Fruit fly (Drosophila melanogaster) whole organism, embryonic: ENCODE results near the gene Fer3.

Experiments used
- CG1024 ChIP-seq: fragments of 200-800 bp; sonication (Bioruptor generic); IDR thresholded peaks from 2 replicates; pipeline ENCODE4 v1.3.6; 2022; ENCODE audit warnings: missing biosample characterization, missing genetic modification characterization
- CG10321 ChIP-seq: fragments of 200-800 bp; sonication (Bioruptor generic); IDR thresholded peaks from 2 replicates; pipeline ENCODE4 v1.3.6; 2022; ENCODE audit warnings: missing biosample characterization, missing genetic modification characterization
- CG10366 ChIP-seq: fragments of 200-800 bp; sonication (Bioruptor generic); IDR thresholded peaks from 2 replicates; pipeline ENCODE4 v1.3.6; 2022; ENCODE audit warnings: missing biosample characterization, missing genetic modification characterization
- CG11504 ChIP-seq: fragments of 200-800 bp; sonication (Bioruptor generic); optimal IDR thresholded peaks from 3 replicates; lab custom pipeline; 2019; ENCODE audit warnings: missing biosample characterization, mild to moderate bottlenecking, missing genetic modification characterization, moderate library complexity
- CG11695 ChIP-seq: fragments of 200-800 bp; sonication (Bioruptor generic); IDR thresholded peaks from 3 replicates; pipeline ENCODE4 v1.3.6; 2022; ENCODE audit warnings: missing biosample characterization, missing genetic modification characterization
- CG12071 ChIP-seq: fragments of 200-800 bp; sonication (Bioruptor generic); optimal IDR thresholded peaks from 3 replicates; lab custom pipeline; 2018; ENCODE audit warnings: missing biosample characterization, mild to moderate bottlenecking, missing genetic modification characterization
- CG12219 ChIP-seq: fragments of 200-800 bp; sonication (Bioruptor generic); optimal IDR thresholded peaks from 3 replicates; lab custom pipeline; 2018; ENCODE audit warnings: missing biosample characterization, mild to moderate bottlenecking, missing genetic modification characterization
- CG12769 ChIP-seq: fragments of 200-800 bp; sonication (Bioruptor generic); optimal IDR thresholded peaks from 2 replicates; lab custom pipeline; 2019; ENCODE audit warnings: missing biosample characterization, mild to moderate bottlenecking, missing genetic modification characterization, moderate library complexity
- CG13775 ChIP-seq: fragments of 200-800 bp; sonication (Bioruptor generic); optimal IDR thresholded peaks from 3 replicates; lab custom pipeline; 2017; ENCODE audit warnings: missing biosample characterization, mild to moderate bottlenecking, missing genetic modification characterization
- CG15011 ChIP-seq: fragments of 200-800 bp; sonication (Bioruptor generic); optimal IDR thresholded peaks from 3 replicates; lab custom pipeline; 2018; ENCODE audit warnings: missing biosample characterization, mild to moderate bottlenecking, missing genetic modification characterization
- CG15601 ChIP-seq: fragments of 200-800 bp; sonication (Bioruptor generic); optimal IDR thresholded peaks from 3 replicates; lab custom pipeline; 2019; ENCODE audit warnings: missing biosample characterization, mild to moderate bottlenecking, missing genetic modification characterization, moderate library complexity
- CG15696 ChIP-seq: fragments of 200-800 bp; sonication (Bioruptor generic); optimal IDR thresholded peaks from 2 replicates; lab custom pipeline; 2019; ENCODE audit warnings: missing biosample characterization, mild to moderate bottlenecking, missing genetic modification characterization, moderate library complexity
- CG1603 ChIP-seq: fragments of 200-800 bp; sonication (Bioruptor generic); optimal IDR thresholded peaks from 2 replicates; lab custom pipeline; 2019; ENCODE audit warnings: missing biosample characterization, mild to moderate bottlenecking, missing genetic modification characterization, moderate library complexity
- CG17361 ChIP-seq: fragments of 200-800 bp; sonication (Bioruptor generic); IDR thresholded peaks from 3 replicates; pipeline ENCODE4 v1.3.6; 2022; ENCODE audit warnings: missing biosample characterization, missing genetic modification characterization
- CG18599 ChIP-seq: fragments of 200-800 bp; sonication (Bioruptor generic); optimal IDR thresholded peaks from 3 replicates; lab custom pipeline; 2017; ENCODE audit warnings: missing biosample characterization, missing genetic modification characterization, mild to moderate bottlenecking, moderate library complexity, missing genetic modification reagents
- CG31388 ChIP-seq: fragments of 200-800 bp; sonication (Bioruptor generic); optimal IDR thresholded peaks from 2 replicates; lab custom pipeline; 2016; ENCODE audit warnings: missing biosample characterization, missing genetic modification characterization
- CG34224 ChIP-seq: fragments of 200-800 bp; sonication (Bioruptor generic); IDR thresholded peaks from 3 replicates; pipeline ENCODE4 v1.3.6; 2022; ENCODE audit warnings: missing biosample characterization, missing genetic modification characterization; ENCODE audit not compliant: partially characterized antibody
- CG4360 ChIP-seq: fragments of 200-800 bp; sonication (Bioruptor generic); IDR thresholded peaks from 2 replicates; pipeline ENCODE4 v1.3.6; 2022; ENCODE audit warnings: missing biosample characterization, missing genetic modification characterization
- CG5180 ChIP-seq: fragments of 200-800 bp; sonication (Bioruptor generic); optimal IDR thresholded peaks from 3 replicates; lab custom pipeline; 2017; ENCODE audit warnings: missing biosample characterization, missing genetic modification characterization, mild to moderate bottlenecking, moderate library complexity, missing genetic modification reagents
- CG7556 ChIP-seq: fragments of 200-800 bp; sonication (Bioruptor generic); optimal IDR thresholded peaks from 2 replicates; lab custom pipeline; 2017; ENCODE audit warnings: missing biosample characterization, mild to moderate bottlenecking, missing genetic modification characterization
- CG7745 ChIP-seq: fragments of 200-800 bp; sonication (Bioruptor generic); optimal IDR thresholded peaks from 2 replicates; lab custom pipeline; 2018; ENCODE audit warnings: missing biosample characterization, mild to moderate bottlenecking, missing genetic modification characterization, moderate library complexity
- CG8765 ChIP-seq: fragments of 200-800 bp; sonication (Bioruptor generic); IDR thresholded peaks from 2 replicates; pipeline ENCODE4 v1.3.6; 2022; ENCODE audit warnings: missing biosample characterization, missing genetic modification characterization
- CG9727 ChIP-seq: fragments of 200-800 bp; sonication (Bioruptor generic); optimal IDR thresholded peaks from 3 replicates; lab custom pipeline; 2017; ENCODE audit warnings: missing biosample characterization, mild to moderate bottlenecking, missing genetic modification characterization
- Dip3 ChIP-seq: fragments of 200-800 bp; sonication (Bioruptor generic); optimal IDR thresholded peaks from 3 replicates; lab custom pipeline; 2016; ENCODE audit warnings: missing biosample characterization, missing genetic modification characterization
- E2f1 ChIP-seq: fragments of 200-800 bp; sonication (Bioruptor generic); IDR thresholded peaks from 2 replicates; pipeline ENCODE4 v1.3.6; 2022; ENCODE audit warnings: missing biosample characterization, missing genetic modification characterization
- Fer1 ChIP-seq: fragments of 200-800 bp; sonication (Bioruptor generic); optimal IDR thresholded peaks from 2 replicates; lab custom pipeline; 2017; ENCODE audit warnings: missing biosample characterization, mild to moderate bottlenecking, missing genetic modification characterization
- HmgZ ChIP-seq: fragments of 200-800 bp; sonication (Bioruptor generic); optimal IDR thresholded peaks from 2 replicates; lab custom pipeline; 2018; ENCODE audit warnings: missing biosample characterization, mild to moderate bottlenecking, missing genetic modification characterization
- Hmr ChIP-seq: fragments of 200-800 bp; sonication (Bioruptor generic); optimal IDR thresholded peaks from 3 replicates; lab custom pipeline; 2017; ENCODE audit warnings: mild to moderate bottlenecking, missing biosample characterization, missing genetic modification reagents, missing genetic modification characterization
- Mad ChIP-seq: fragments of 200-800 bp; sonication (Bioruptor generic); optimal IDR thresholded peaks from 2 replicates; lab custom pipeline; 2016; ENCODE audit warnings: missing biosample characterization, missing genetic modification characterization
- Meics ChIP-seq: fragments of 200-800 bp; sonication (Bioruptor generic); optimal IDR thresholded peaks from 2 replicates; lab custom pipeline; 2017; ENCODE audit warnings: missing biosample characterization, mild to moderate bottlenecking, missing genetic modification characterization
- Pdp1 ChIP-seq, 2 experiments: fragments of 200-800 bp; sonication (Bioruptor generic); optimal IDR thresholded peaks; 3 replicates each; lab custom pipeline; 2016; ENCODE audit warnings: missing biosample characterization in 2 of 2, missing genetic modification characterization in 2 of 2, mild to moderate bottlenecking in 1 of 2, moderate library complexity in 1 of 2
- Sox102F ChIP-seq: fragments of 200-800 bp; sonication (Bioruptor generic); optimal IDR thresholded peaks from 2 replicates; lab custom pipeline; 2018; ENCODE audit warnings: missing biosample characterization, mild to moderate bottlenecking, missing genetic modification characterization, moderate library complexity
- Ssrp ChIP-seq: fragments of 200-800 bp; sonication (Bioruptor generic); optimal IDR thresholded peaks from 2 replicates; lab custom pipeline; 2018; ENCODE audit warnings: missing biosample characterization, mild to moderate bottlenecking, missing genetic modification characterization, moderate library complexity
- Taf1 ChIP-seq: fragments of 200-800 bp; sonication (Bioruptor generic); IDR thresholded peaks from 2 replicates; pipeline ENCODE4 v1.3.6; 2022; ENCODE audit warnings: missing biosample characterization, missing genetic modification characterization
- ab ChIP-seq: fragments of 200-800 bp; sonication (Bioruptor generic); optimal IDR thresholded peaks from 2 replicates; lab custom pipeline; 2016; ENCODE audit warnings: missing biosample characterization, missing genetic modification characterization
- ac ChIP-seq: fragments of 200-800 bp; sonication (Bioruptor generic); optimal IDR thresholded peaks from 3 replicates; lab custom pipeline; 2017; ENCODE audit warnings: missing biosample characterization, mild to moderate bottlenecking, missing genetic modification characterization
- bbx ChIP-seq: fragments of 200-800 bp; sonication (Bioruptor generic); IDR thresholded peaks from 2 replicates; pipeline ENCODE4 v1.3.6; 2022; ENCODE audit warnings: missing biosample characterization, missing genetic modification characterization; ENCODE audit not compliant: partially characterized antibody
- bigmax ChIP-seq: fragments of 200-800 bp; sonication (Bioruptor generic); optimal IDR thresholded peaks from 2 replicates; lab custom pipeline; 2018; ENCODE audit warnings: missing biosample characterization, mild to moderate bottlenecking, missing genetic modification characterization
- bowl ChIP-seq: fragments of 200-800 bp; sonication (Bioruptor generic); IDR thresholded peaks from 2 replicates; pipeline ENCODE4 v1.3.6; 2022; ENCODE audit warnings: missing biosample characterization, missing genetic modification characterization
- chn ChIP-seq: fragments of 200-800 bp; sonication (Bioruptor generic); optimal IDR thresholded peaks from 2 replicates; lab custom pipeline; 2016; ENCODE audit warnings: missing biosample characterization, missing genetic modification characterization
- dati ChIP-seq: fragments of 200-800 bp; sonication (Bioruptor generic); IDR thresholded peaks from 2 replicates; pipeline ENCODE4 v1.3.6; 2022; ENCODE audit warnings: missing biosample characterization, missing genetic modification characterization
- dysf ChIP-seq: fragments of 200-800 bp; sonication (Bioruptor generic); IDR thresholded peaks from 3 replicates; pipeline ENCODE4 v1.3.6; 2022; ENCODE audit warnings: missing biosample characterization, missing genetic modification characterization
- hkb ChIP-seq, 2 experiments: fragments of 200-800 bp in 1 of 2; fragments of >200 bp in 1 of 2; sonication (Bioruptor generic) in 1 of 2; IDR thresholded peaks in 1 of 2; optimal IDR thresholded peaks in 1 of 2; 2 replicates each; pipeline versions ENCODE4 v1.3.6 to Lab custom; 2017 to 2022; ENCODE audit warnings: missing biosample characterization in 1 of 2, missing genetic modification characterization in 1 of 2
- p53 ChIP-seq: fragments of 200-800 bp; sonication (Bioruptor generic); optimal IDR thresholded peaks from 2 replicates; lab custom pipeline; 2016; ENCODE audit warnings: missing biosample characterization, missing genetic modification characterization
- pb ChIP-seq: fragments of 200-800 bp; sonication (Bioruptor generic); optimal IDR thresholded peaks from 3 replicates; lab custom pipeline; 2016; ENCODE audit warnings: missing biosample characterization, missing genetic modification characterization
- seq ChIP-seq: fragments of 200-800 bp; sonication (Bioruptor generic); IDR thresholded peaks from 2 replicates; pipeline ENCODE4 v1.3.6; 2022; ENCODE audit warnings: missing biosample characterization, missing genetic modification characterization
- sr ChIP-seq: fragments of 200-800 bp; sonication (Bioruptor generic); IDR thresholded peaks from 3 replicates; pipeline ENCODE4 v1.3.6; 2022; ENCODE audit warnings: missing biosample characterization, missing genetic modification characterization
- ssp ChIP-seq: fragments of 200-800 bp; sonication (Bioruptor generic); IDR thresholded peaks from 2 replicates; pipeline ENCODE4 v1.3.6; 2022; ENCODE audit warnings: missing biosample characterization, missing genetic modification characterization
- stc ChIP-seq: fragments of 200-800 bp; sonication (Bioruptor generic); IDR thresholded peaks from 2 replicates; pipeline ENCODE4 v1.3.6; 2022; ENCODE audit warnings: missing biosample characterization, missing genetic modification characterization

Gene Fer3

DNA sequence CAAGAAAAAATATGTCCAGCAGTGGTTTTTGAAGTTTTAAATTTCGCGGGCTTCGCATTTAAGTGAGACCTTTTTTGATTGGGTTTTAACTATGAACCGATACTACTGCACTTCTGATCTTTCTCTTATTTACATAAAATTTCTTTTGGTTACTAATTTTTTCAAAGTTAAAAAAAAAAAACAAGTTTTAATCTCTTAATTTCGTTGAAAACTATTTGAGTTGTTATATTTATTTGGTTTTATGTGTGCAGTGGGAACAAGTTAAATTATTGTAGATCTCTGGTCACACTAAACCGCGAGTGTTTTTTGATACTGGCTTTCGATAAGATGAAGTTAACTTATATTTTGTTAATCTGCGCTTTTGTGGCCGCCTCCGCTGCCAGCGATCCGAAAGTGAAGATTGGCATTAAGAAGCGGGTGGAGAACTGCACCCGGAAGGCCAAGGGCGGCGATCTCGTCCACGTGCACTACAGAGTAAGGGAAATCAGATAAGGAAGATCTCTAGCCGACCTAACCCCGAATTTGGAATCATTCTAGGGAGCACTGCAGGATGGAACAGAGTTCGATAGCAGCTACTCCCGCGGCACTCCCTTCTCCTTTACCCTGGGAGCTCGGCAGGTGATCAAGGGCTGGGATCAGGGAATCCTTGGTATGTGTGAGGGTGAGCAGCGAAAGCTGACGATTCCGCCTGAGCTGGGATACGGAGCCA, 20.0 kb downstream of the Fer3 start, which contains the start of gene CG14715 (continued):
- TF ChIP-seq pb (GFP tag; lab: Kevin White, UChicago), result no peak
- TF ChIP-seq CG12071 (GFP tag; lab: Kevin White, UChicago), result no peak
- no peak for TF ChIP-seq CG12219 (GFP tag; lab: Kevin White, UChicago)
- TF ChIP-seq CG15696 (tag; lab: Kevin White, UChicago), result peak; percentile 41
- TF ChIP-seq CG9727 (GFP tag; lab: Kevin White, UChicago), result peak; percentile 30
- TF ChIP-seq ssp (GFP tag; lab: Robert Waterston, UW), result peak; percentile 88
- TF ChIP-seq CG11695 (GFP tag; lab: Robert Waterston, UW), result 0 out of 3 replicates have a peak, but pooled peaks have one; percentile 15
- no peak for TF ChIP-seq CG10366 (GFP tag; lab: Robert Waterston, UW)
- TF ChIP-seq CG18599, result no peak
- TF ChIP-seq dysf (GFP tag; lab: Robert Waterston, UW), result peak; percentile 48; the same call in 2 of the 3 replicates
- no peak for TF ChIP-seq sr (GFP tag; lab: Robert Waterston, UW)
- TF ChIP-seq CG7556 (GFP tag; lab: Kevin White, UChicago), result peak; percentile 7
- peak; percentile 60; the same call in 2 of the 3 replicates for TF ChIP-seq CG17361 (GFP tag; lab: Robert Waterston, UW)
- TF ChIP-seq Fer1, result peak; percentile 7
- TF ChIP-seq CG15601 (tag; lab: Kevin White, UChicago), result peak; percentile 57
- no peak for TF ChIP-seq CG34224 (GFP tag; lab: Robert Waterston, UW)
- TF ChIP-seq CG5180, result no peak
- no peak for TF ChIP-seq CG15011 (GFP tag; lab: Kevin White, UChicago)
- TF ChIP-seq bowl, result no peak
- peak; percentile 57 for TF ChIP-seq E2f1 (GFP tag; lab: Robert Waterston, UW)
- TF ChIP-seq stc (GFP tag; lab: Robert Waterston, UW), result no peak
- TF ChIP-seq Taf1, result no peak
- TF ChIP-seq ab (GFP tag; lab: Kevin White, UChicago), result no peak
- TF ChIP-seq CG10321 (GFP tag; lab: Robert Waterston, UW), result no peak
- TF ChIP-seq CG7745 (tag; lab: Kevin White, UChicago), result no peak
- no peak for TF ChIP-seq seq (GFP tag; lab: Robert Waterston, UW)
- peak; percentile 34 to 63 for TF ChIP-seq Pdp1 (GFP tag; optimal IDR thresholded peaks at IDR 0.05; lab: Kevin White, UChicago)
- peak; percentile 47 for TF ChIP-seq Ssrp
- peak; percentile 45 for TF ChIP-seq CG13775
- no peak for TF ChIP-seq hkb (optimal IDR thresholded peaks at IDR 0.05; lab: Kevin White, UChicago)
- TF ChIP-seq hkb (GFP tag; IDR thresholded peaks at IDR 0.05; lab: Robert Waterston, UW), result peak; percentile 64
- TF ChIP-seq CG11504 (tag; lab: Kevin White, UChicago), result peak; percentile 74
- TF ChIP-seq Meics (GFP tag; lab: Kevin White, UChicago), result peak; percentile 6
- TF ChIP-seq Dip3 (GFP tag; lab: Kevin White, UChicago), result peak; percentile 40
- no peak for TF ChIP-seq ac (GFP tag; lab: Kevin White, UChicago)
- peak; percentile 30 for TF ChIP-seq bigmax (GFP tag; lab: Kevin White, UChicago)
- no peak for TF ChIP-seq CG31388 (GFP tag; lab: Kevin White, UChicago)
- TF ChIP-seq Mad (GFP tag; lab: Kevin White, UChicago), result no peak
- TF ChIP-seq p53 (GFP tag; lab: Kevin White, UChicago), result no peak
- no peak for TF ChIP-seq dati (GFP tag; lab: Robert Waterston, UW)
- peak; percentile 56 for TF ChIP-seq Hmr (GFP tag; lab: Kevin White, UChicago)
- TF ChIP-seq HmgZ, result peak; percentile 67
- no peak for TF ChIP-seq bbx
- TF ChIP-seq CG8765 (GFP tag; lab: Robert Waterston, UW), result no peak
- no peak for TF ChIP-seq CG1024
- TF ChIP-seq CG12769 (tag; lab: Kevin White, UChicago), result no peak
- TF ChIP-seq chn (GFP tag; lab: Kevin White, UChicago), result peak; percentile 53
- no peak for TF ChIP-seq CG1603 (tag; lab: Kevin White, UChicago)
- peak; percentile 51 for TF ChIP-seq Sox102F (GFP tag; lab: Kevin White, UChicago)
- TF ChIP-seq CG4360 (GFP tag; lab: Robert Waterston, UW), result no peak
